Worm (Caenorhabditis elegans) whole organism, midembryonic: Measurements from ENCODE around the gene unc-116.

ENCODE experiments used
- T22C8.4 ChIP-seq: fragments of 200-800 bp; sonication (Bioruptor generic); IDR thresholded peaks from 2 replicates; pipeline ENCODE4 v1.3.6; 2022; ENCODE audit warnings: missing genetic modification characterization, missing compliant biosample characterization
- cog-1 ChIP-seq: sonication (generic microtip); optimal IDR thresholded peaks from 2 replicates; lab custom pipeline; 2016; ENCODE audit warnings: missing genetic modification characterization, missing compliant biosample characterization
- flt-1 ChIP-seq: fragments of 200-800 bp; sonication (Bioruptor generic); IDR thresholded peaks from 2 replicates; pipeline ENCODE4 v1.3.6; 2022; ENCODE audit warnings: missing genetic modification characterization, missing compliant biosample characterization
- klf-2 ChIP-seq: fragments of 200-800 bp; sonication (Bioruptor generic); conservative IDR thresholded peaks from 2 replicates; pipeline ENCODE4 v1.3.6; 2022; ENCODE audit warnings: missing genetic modification reagents, missing genetic modification characterization, missing compliant biosample characterization
- med-1 ChIP-seq: sonication (generic microtip); optimal IDR thresholded peaks from 2 replicates; lab custom pipeline; 2017; ENCODE audit warnings: missing genetic modification characterization, mild to moderate bottlenecking, missing compliant biosample characterization, antibody characterized with exemption, missing genetic modification reagents; ENCODE audit not compliant: insufficient read depth
- ref-1 ChIP-seq: fragments of 200-800 bp; sonication (Bioruptor generic); conservative IDR thresholded peaks from 2 replicates; pipeline ENCODE4 v1.3.6; 2022; ENCODE audit warnings: missing genetic modification reagents, missing genetic modification characterization, missing compliant biosample characterization
- tab-1 ChIP-seq: fragments of 200-800 bp; sonication (Bioruptor generic); IDR thresholded peaks from 2 replicates; pipeline ENCODE4 v1.3.6; 2022; ENCODE audit warnings: missing genetic modification characterization, missing compliant biosample characterization
- ztf-23 ChIP-seq: fragments of 200-800 bp; sonication (Bioruptor generic); IDR thresholded peaks from 2 replicates; pipeline ENCODE4 v1.3.6; 2022; ENCODE audit warnings: missing genetic modification reagents, missing genetic modification characterization, missing compliant biosample characterization
- ztf-29 ChIP-seq: fragments of 200-800 bp; sonication (Bioruptor generic); IDR thresholded peaks from 2 replicates; pipeline ENCODE4 v1.3.6; 2022; ENCODE audit warnings: missing genetic modification reagents, missing genetic modification characterization, missing compliant biosample characterization

The unc-116 gene

DNA sequence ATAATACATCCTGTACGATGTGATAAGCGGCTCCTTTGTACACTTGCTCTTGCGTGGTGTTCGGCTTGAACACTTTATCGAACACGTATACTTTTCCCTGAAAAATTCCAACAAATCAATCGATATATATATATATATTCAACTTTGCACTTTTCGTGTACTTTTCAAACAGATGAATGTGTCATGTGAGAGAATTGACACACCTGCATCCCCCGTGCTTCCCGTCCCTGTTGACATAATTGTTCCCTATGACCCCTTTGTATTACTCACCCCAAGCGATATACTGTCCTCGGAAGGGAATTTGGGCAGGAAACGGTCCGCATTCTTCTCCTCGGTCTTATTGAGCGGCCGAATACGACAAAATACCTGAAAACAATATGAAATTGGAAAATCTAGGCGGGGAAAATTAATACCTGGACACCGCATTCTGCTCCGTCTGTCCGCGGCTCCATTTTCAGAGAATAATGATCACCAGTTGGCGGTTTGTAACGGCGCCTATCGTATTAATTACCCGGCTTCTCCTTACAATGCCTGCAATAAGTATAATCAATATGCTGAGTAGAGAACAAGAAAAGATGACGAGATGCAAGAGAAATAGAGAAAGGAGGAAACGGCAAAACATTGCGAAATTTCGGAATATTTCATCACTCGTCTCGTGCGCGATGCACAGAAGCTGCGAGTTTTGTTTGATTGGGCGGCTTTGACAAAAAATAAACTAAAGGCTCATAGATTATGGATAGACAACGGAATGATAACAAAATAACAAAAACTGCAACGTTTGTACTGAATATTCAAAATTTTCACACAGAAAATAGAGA lies at the start of gene unc-116:
TSS of gene unc-116 (minus strand) at position 531 of the 818 bp plus-strand sequence.
- TF ChIP-seq tab-1 (GFP tag; lab: Robert Waterston, UW) (no peak), med-1 (GFP tag; lab: Kevin White, UChicago) (no peak), flt-1 (GFP tag; lab: Robert Waterston, UW) (no peak), klf-2 (GFP tag; lab: Robert Waterston, UW) (no peak), T22C8.4 (no peak), ztf-29 (no peak), cog-1 (tag; lab: Kevin White, UChicago) (no peak), ztf-23 (GFP tag; lab: Robert Waterston, UW) (no peak), ref-1 (GFP tag; lab: Robert Waterston, UW) (no peak)

DNA sequence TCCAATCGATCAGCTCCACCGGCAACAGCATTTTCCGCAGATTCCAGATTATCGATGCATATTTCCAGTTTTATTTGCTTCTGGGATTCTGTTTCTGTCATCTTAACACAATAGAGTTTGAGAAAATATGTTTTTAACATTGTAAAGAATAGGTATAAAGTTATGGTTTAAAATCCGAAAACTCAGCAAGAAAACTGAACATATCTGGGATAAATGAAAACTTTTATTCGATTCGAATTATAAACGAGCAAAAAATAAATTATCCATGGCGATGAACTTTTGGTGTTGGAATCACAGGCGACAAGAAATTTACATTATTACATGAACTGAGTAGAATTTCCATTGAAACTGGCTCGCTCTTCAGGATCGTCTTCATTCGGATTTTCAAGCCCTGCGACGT lies 48.5 kb upstream of the unc-116 start, which contains the start of gene cutc-1:
TSS of gene cutc-1 (minus strand) at position 101 of the 400 bp plus-strand sequence.
- TF ChIP-seq cog-1 (tag; lab: Kevin White, UChicago) (no peak), med-1 (GFP tag; lab: Kevin White, UChicago) (no peak), ztf-23 (GFP tag; lab: Robert Waterston, UW) (no peak), tab-1 (GFP tag; lab: Robert Waterston, UW) (no peak), ztf-29 (no peak), T22C8.4 (no peak), ref-1 (GFP tag; lab: Robert Waterston, UW) (no peak), klf-2 (GFP tag; lab: Robert Waterston, UW) (no peak), flt-1 (GFP tag; lab: Robert Waterston, UW) (no peak)

DNA sequence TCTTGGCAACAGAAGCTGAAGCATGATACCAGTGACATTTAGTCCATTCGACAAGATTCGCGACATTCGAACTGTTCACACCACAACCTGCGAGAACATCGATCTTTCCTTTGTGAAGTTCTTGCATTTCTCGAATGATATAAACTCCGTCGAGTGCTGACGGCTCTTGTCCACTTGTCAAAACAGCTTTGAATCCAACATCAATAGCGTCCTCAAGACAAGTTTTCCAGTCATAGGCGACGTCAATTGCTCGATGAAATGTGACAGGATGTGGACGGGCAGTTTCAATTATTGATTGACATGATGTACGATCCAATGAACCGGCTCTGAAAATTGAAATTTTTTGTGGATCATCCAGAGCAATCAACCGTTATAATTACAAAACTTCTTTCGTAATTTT lies 47.7 kb upstream of the unc-116 start:
- TF ChIP-seq T22C8.4 (no peak), flt-1 (GFP tag; lab: Robert Waterston, UW) (no peak), ztf-23 (GFP tag; lab: Robert Waterston, UW) (no peak), cog-1 (tag; lab: Kevin White, UChicago) (no peak)

DNA sequence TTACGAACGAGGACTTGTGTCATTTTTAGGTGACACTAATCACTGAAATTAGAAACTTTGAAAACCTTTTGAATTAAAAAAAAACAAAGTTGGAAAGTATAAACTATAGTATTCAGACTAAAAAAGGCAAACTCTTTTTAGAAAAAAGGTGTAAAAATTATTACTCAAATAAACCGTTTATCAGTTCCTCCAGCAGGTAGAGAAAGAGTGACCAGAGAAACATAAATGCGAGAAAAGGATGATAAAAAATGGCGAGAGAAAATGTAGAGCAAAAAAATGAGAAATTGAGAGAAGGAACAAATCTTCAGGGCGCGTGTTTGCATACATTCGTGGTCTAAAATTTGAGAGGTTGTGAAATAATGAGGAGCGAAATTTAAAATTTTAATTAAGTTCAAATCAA lies 46.9 kb upstream of the unc-116 start, which contains the start of gene lap-1:
TSS of gene lap-1 (minus strand) at position 42 of the 400 bp plus-strand sequence.
- TF ChIP-seq tab-1 (GFP tag; lab: Robert Waterston, UW): no peak
- TF ChIP-seq flt-1 (GFP tag; lab: Robert Waterston, UW): no peak
- no peak for TF ChIP-seq ztf-29
- TF ChIP-seq cog-1 (tag; lab: Kevin White, UChicago): no peak
- no peak for TF ChIP-seq ztf-23 (GFP tag; lab: Robert Waterston, UW)
- no peak for TF ChIP-seq klf-2 (GFP tag; lab: Robert Waterston, UW)

DNA sequence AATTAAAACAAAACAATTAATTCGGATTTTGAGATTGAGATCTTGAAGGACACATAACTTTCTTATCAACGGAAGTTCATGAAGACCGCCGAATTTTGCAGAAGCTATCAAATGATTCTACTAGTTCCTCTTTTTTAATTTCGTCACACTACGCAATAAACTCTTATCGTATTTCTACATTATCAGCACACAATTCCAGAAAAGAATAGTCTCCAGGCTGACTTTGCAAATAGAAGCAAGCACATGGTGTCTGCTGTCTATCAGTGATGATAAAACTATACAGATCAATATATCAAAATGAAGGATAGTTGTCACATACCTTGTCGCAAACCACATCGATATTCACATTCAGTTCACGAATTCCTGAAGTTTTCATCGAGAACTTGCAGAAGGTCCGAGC lies 45.5 kb upstream of the unc-116 start:
- TF ChIP-seq cog-1 (tag; lab: Kevin White, UChicago) (no peak), T22C8.4 (no peak), ztf-23 (GFP tag; lab: Robert Waterston, UW) (no peak), klf-2 (GFP tag; lab: Robert Waterston, UW) (no peak), med-1 (GFP tag; lab: Kevin White, UChicago) (no peak), ztf-29 (no peak), tab-1 (GFP tag; lab: Robert Waterston, UW) (no peak), ref-1 (GFP tag; lab: Robert Waterston, UW) (no peak), flt-1 (GFP tag; lab: Robert Waterston, UW) (no peak)

DNA sequence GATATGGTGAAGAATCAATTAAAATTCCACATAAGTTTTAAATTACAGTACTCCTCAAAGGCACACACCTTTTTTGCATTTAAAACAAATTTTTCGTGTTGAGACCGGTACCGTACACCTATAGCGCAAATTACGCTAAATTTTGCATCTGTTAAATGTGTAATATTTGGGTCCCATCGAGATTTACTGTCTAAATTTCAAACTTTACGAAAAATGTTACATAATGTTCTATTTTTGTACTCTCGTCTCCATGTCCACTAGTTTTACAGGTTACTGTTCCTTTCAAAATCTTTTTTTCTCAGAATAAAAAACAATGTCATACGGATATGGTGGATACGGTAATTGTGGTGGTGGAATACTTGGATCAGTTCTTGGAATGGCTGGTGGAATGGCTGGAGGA lies 43.4 kb upstream of the unc-116 start, which contains the start of gene ZK353.2:
TSS of gene ZK353.2 (plus strand) at position 301 of the 400 bp plus-strand sequence.
- no peak for TF ChIP-seq tab-1 (GFP tag; lab: Robert Waterston, UW)
- TF ChIP-seq klf-2 (GFP tag; lab: Robert Waterston, UW): no peak
- no peak for TF ChIP-seq T22C8.4
- TF ChIP-seq ref-1 (GFP tag; lab: Robert Waterston, UW): no peak
- no peak for TF ChIP-seq cog-1 (tag; lab: Kevin White, UChicago)
- no peak for TF ChIP-seq ztf-23 (GFP tag; lab: Robert Waterston, UW)
- TF ChIP-seq med-1 (GFP tag; lab: Kevin White, UChicago): no peak
- TF ChIP-seq ztf-29: no peak
- no peak for TF ChIP-seq flt-1 (GFP tag; lab: Robert Waterston, UW)

DNA sequence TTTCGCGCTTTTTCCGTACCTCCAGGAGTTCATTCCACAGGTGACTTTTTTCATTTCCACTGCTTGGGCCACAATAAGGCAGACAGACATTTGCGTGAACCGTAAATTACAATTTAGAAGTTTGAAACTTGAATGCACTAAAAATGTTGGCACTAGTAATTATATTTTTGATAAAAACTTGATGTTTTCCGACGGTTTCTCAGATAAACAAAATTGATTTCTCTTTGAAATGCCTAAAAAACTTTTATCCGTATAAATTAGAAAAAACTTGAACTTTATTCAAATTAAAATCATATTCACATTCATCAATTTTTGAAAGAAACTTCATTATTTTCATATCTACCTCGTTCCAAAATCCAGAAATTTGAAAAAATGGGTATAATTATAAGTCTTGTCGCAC lies 40.7 kb upstream of the unc-116 start, which contains the start of gene ZK353.3:
TSS of gene ZK353.3 (plus strand) at position 301 of the 400 bp plus-strand sequence.
- no peak for TF ChIP-seq cog-1 (tag; lab: Kevin White, UChicago)
- TF ChIP-seq ref-1 (GFP tag; lab: Robert Waterston, UW): no peak
- no peak for TF ChIP-seq med-1 (GFP tag; lab: Kevin White, UChicago)
- no peak for TF ChIP-seq tab-1 (GFP tag; lab: Robert Waterston, UW)
- no peak for TF ChIP-seq ztf-29
- TF ChIP-seq klf-2 (GFP tag; lab: Robert Waterston, UW): no peak
- no peak for TF ChIP-seq ztf-23 (GFP tag; lab: Robert Waterston, UW)
- TF ChIP-seq flt-1 (GFP tag; lab: Robert Waterston, UW): no peak
- TF ChIP-seq T22C8.4: no peak

DNA sequence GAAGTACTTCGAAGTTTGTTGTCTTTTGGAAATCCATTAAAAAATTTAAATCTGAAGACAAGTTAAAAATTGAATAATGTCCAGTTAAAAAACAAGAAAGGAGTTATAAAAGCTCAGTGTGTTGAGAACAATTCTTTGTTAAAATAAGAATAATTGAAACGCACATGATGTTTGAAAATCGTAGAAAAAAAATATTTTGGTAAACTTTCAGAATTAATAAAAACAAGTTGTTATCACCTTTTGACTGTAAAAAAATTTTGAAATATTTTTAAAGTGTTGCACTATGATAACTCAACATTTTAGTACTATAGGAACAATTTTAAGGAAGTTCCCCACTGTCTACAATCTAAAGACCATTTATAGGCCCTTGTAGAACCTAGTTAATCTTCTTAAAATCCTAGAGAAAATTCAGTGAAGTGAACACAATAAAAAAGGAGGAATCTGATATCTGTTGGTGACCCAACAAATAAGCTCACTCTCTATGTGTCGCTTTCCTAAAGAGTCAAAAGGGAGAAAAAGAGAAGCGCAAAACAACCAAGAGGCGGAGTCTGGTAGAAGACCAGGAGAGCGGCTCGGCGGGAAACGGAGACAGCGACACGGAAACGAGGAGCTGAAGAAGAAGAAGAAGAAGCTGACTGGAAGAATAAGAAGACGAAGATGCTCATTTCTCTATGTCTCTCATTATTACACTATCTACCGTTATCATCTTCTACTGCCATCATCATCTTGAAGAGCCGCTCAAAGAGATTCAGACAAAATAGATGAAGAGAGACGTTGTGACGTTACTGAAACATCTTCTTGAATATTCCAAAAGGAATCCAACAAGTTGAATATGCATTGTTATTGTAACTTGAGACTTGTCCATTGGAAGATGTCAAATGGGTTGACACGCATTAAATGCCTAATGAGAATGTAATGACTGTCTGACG lies 39.7 kb upstream of the unc-116 start, which contains the start of gene ZK353.10:
TSS of gene ZK353.10 (minus strand) at position 51 of the 929 bp plus-strand sequence.
- no peak for TF ChIP-seq klf-2 (GFP tag; lab: Robert Waterston, UW)
- TF ChIP-seq T22C8.4: no peak
